Worm (Caenorhabditis elegans) whole organism, L1 larva: ENCODE measurements around the gene rab-6.1.

Source experiments
- alr-1 ChIP-seq: fragments of 200-800 bp; sonication (Bioruptor generic); optimal IDR thresholded peaks from 2 replicates; lab custom pipeline; 2018; ENCODE audit warnings: borderline replicate concordance, mild to moderate bottlenecking, missing genetic modification characterization, missing compliant biosample characterization
- aly-2 ChIP-seq: fragments of 150-350 bp; optimal IDR thresholded peaks from 2 replicates; lab custom pipeline; 2014; ENCODE audit warnings: missing biosample characterization, missing genetic modification characterization
- blmp-1 ChIP-seq: fragments of 150-350 bp; optimal IDR thresholded peaks from 2 replicates; lab custom pipeline; 2014; ENCODE audit warnings: missing biosample characterization, missing genetic modification characterization
- ceh-88 ChIP-seq: fragments of 200-800 bp; sonication (Bioruptor generic); IDR thresholded peaks from 2 replicates; pipeline ENCODE4 v1.3.6; 2022; ENCODE audit warnings: missing genetic modification characterization, missing compliant biosample characterization
- ceh-90 ChIP-seq: sonication (generic microtip); optimal IDR thresholded peaks from 2 replicates; lab custom pipeline; 2016; ENCODE audit warnings: missing genetic modification characterization, missing compliant biosample characterization
- dsc-1 ChIP-seq: sonication (generic microtip); optimal IDR thresholded peaks from 2 replicates; lab custom pipeline; 2016; ENCODE audit warnings: mild to moderate bottlenecking, missing genetic modification characterization, missing compliant biosample characterization
- efl-1 ChIP-seq, 4 experiments: fragments of 150-350 bp; optimal IDR thresholded peaks in 3 of 4; peaks in 1 of 4; 1 replicate in 1 of 4; 2 replicates in 3 of 4; lab custom pipeline; 2014; ENCODE audit warnings: missing biosample characterization in 2 of 4, missing genetic modification characterization in 2 of 4, missing genetic modification reagents in 2 of 4
- elt-3 ChIP-seq, 6 experiments: fragments of 150-350 bp in 1 of 6; sonication (generic microtip); optimal IDR thresholded peaks; 2 replicates each; lab custom pipeline; 2017 to 2018; ENCODE audit warnings: missing biosample characterization in 6 of 6, missing genetic modification characterization in 6 of 6, inconsistent platforms in 1 of 6
- fkh-10 ChIP-seq: sonication (generic microtip); optimal IDR thresholded peaks from 2 replicates; lab custom pipeline; 2017; ENCODE audit warnings: missing biosample characterization, missing genetic modification reagents, missing genetic modification characterization
- fkh-8 ChIP-seq: sonication (generic microtip); optimal IDR thresholded peaks from 2 replicates; lab custom pipeline; 2016; ENCODE audit warnings: mild to moderate bottlenecking, missing genetic modification characterization, missing compliant biosample characterization
- irx-1 ChIP-seq: sonication (generic microtip); optimal IDR thresholded peaks from 2 replicates; lab custom pipeline; 2016; ENCODE audit warnings: missing genetic modification characterization, missing compliant biosample characterization
- lin-13 ChIP-seq: fragments of 150-350 bp; optimal IDR thresholded peaks from 2 replicates; lab custom pipeline; 2014; ENCODE audit warnings: missing biosample characterization, missing genetic modification reagents, missing genetic modification characterization
- lin-14 ChIP-seq: fragments of 200-800 bp; sonication (Bioruptor generic); optimal IDR thresholded peaks from 2 replicates; lab custom pipeline; 2018; ENCODE audit warnings: mild to moderate bottlenecking, missing genetic modification characterization, moderate library complexity, missing compliant biosample characterization
- lin-15B ChIP-seq: fragments of 150-350 bp; sonication (generic microtip); optimal IDR thresholded peaks from 3 replicates; lab custom pipeline; 2014; ENCODE audit warnings: missing biosample characterization, missing genetic modification characterization
- lin-35 ChIP-seq, 2 experiments: fragments of 150-350 bp; optimal IDR thresholded peaks; 2 replicates each; lab custom pipeline; 2014; ENCODE audit warnings: missing biosample characterization in 2 of 2, missing genetic modification characterization in 2 of 2, missing genetic modification reagents in 2 of 2
- lin-39 ChIP-seq: fragments of 150-350 bp; optimal IDR thresholded peaks from 2 replicates; lab custom pipeline; 2014; ENCODE audit warnings: missing biosample characterization, missing genetic modification reagents, missing genetic modification characterization
- mdl-1 ChIP-seq, 2 experiments: fragments of 150-350 bp; optimal IDR thresholded peaks; 2 replicates each; lab custom pipeline; 2014 to 2017; ENCODE audit warnings: missing biosample characterization in 2 of 2, missing genetic modification characterization in 2 of 2, inconsistent platforms in 1 of 2
- mef-2 ChIP-seq: fragments of 150-350 bp; optimal IDR thresholded peaks from 2 replicates; lab custom pipeline; 2014; ENCODE audit warnings: missing biosample characterization, missing genetic modification characterization
- mep-1 ChIP-seq: fragments of 150-350 bp; optimal IDR thresholded peaks from 2 replicates; lab custom pipeline; 2014; ENCODE audit warnings: missing biosample characterization, missing genetic modification characterization
- nhr-19 ChIP-seq: fragments of 200-800 bp; sonication (Bioruptor generic); conservative IDR thresholded peaks from 2 replicates; pipeline ENCODE4 v1.3.6; 2022; ENCODE audit warnings: missing genetic modification characterization, missing compliant biosample characterization
- nhr-71 ChIP-seq: sonication (generic microtip); optimal IDR thresholded peaks from 2 replicates; lab custom pipeline; 2016; ENCODE audit warnings: mild to moderate bottlenecking, missing genetic modification characterization, moderate library complexity, missing compliant biosample characterization
- nhr-77 ChIP-seq: fragments of 150-350 bp; optimal IDR thresholded peaks from 2 replicates; lab custom pipeline; 2014; ENCODE audit warnings: missing biosample characterization, missing genetic modification characterization
- nhr-84 ChIP-seq: sonication (generic microtip); optimal IDR thresholded peaks from 2 replicates; lab custom pipeline; 2017; ENCODE audit warnings: missing biosample characterization, missing genetic modification characterization
- nhr-90 ChIP-seq: sonication (generic microtip); optimal IDR thresholded peaks from 2 replicates; lab custom pipeline; 2016; ENCODE audit warnings: mild to moderate bottlenecking, missing genetic modification characterization, missing compliant biosample characterization; ENCODE audit not compliant: poor library complexity
- pag-3 ChIP-seq: sonication (generic microtip); optimal IDR thresholded peaks from 2 replicates; lab custom pipeline; 2017; ENCODE audit warnings: missing genetic modification characterization, mild to moderate bottlenecking, missing compliant biosample characterization, antibody characterized with exemption, borderline replicate concordance; ENCODE audit not compliant: insufficient read depth
- pax-3 ChIP-seq: fragments of 200-800 bp; sonication (Bioruptor generic); optimal IDR thresholded peaks from 2 replicates; lab custom pipeline; 2018; ENCODE audit warnings: mild to moderate bottlenecking, missing genetic modification characterization, moderate library complexity, missing compliant biosample characterization
- skn-1 ChIP-seq: fragments of 150-350 bp; optimal IDR thresholded peaks from 2 replicates; lab custom pipeline; 2014; ENCODE audit warnings: missing biosample characterization, missing genetic modification characterization
- snu-23 ChIP-seq: sonication (generic microtip); optimal IDR thresholded peaks from 2 replicates; lab custom pipeline; 2016; ENCODE audit warnings: missing genetic modification characterization, missing compliant biosample characterization
- sup-37 ChIP-seq: fragments of 200-800 bp; sonication (Bioruptor generic); optimal IDR thresholded peaks from 2 replicates; lab custom pipeline; 2018; ENCODE audit warnings: mild to moderate bottlenecking, missing genetic modification characterization, missing compliant biosample characterization
- swsn-7 ChIP-seq: sonication (generic microtip); optimal IDR thresholded peaks from 2 replicates; lab custom pipeline; 2016; ENCODE audit warnings: missing genetic modification characterization, missing compliant biosample characterization
- unc-86 ChIP-seq: sonication (generic microtip); optimal IDR thresholded peaks from 2 replicates; lab custom pipeline; 2016; ENCODE audit warnings: missing genetic modification characterization, missing compliant biosample characterization
- unc-98 ChIP-seq: fragments of 200-800 bp; sonication (Bioruptor generic); IDR thresholded peaks from 2 replicates; pipeline ENCODE4 v1.3.6; 2022; ENCODE audit warnings: missing genetic modification characterization, missing compliant biosample characterization
- vab-15 ChIP-seq: sonication (generic microtip); optimal IDR thresholded peaks from 2 replicates; lab custom pipeline; 2017; ENCODE audit warnings: missing genotype, mild to moderate bottlenecking, missing genetic modification characterization, missing compliant biosample characterization
- zag-1 ChIP-seq: fragments of 150-350 bp; optimal IDR thresholded peaks from 2 replicates; lab custom pipeline; 2014; ENCODE audit warnings: missing biosample characterization, missing genetic modification characterization
- zip-4 ChIP-seq: fragments of 200-800 bp; sonication (Bioruptor generic); optimal IDR thresholded peaks from 2 replicates; lab custom pipeline; 2018; ENCODE audit warnings: mild to moderate bottlenecking, missing genetic modification characterization, moderate library complexity, missing compliant biosample characterization
- ztf-11 ChIP-seq, 2 experiments: sonication (generic microtip); optimal IDR thresholded peaks; 2 replicates each; lab custom pipeline; 2016 to 2017; ENCODE audit warnings: missing genetic modification characterization in 2 of 2, missing biosample characterization in 1 of 2, missing compliant biosample characterization in 1 of 2

rab-6.1 gene

ce11 chrIII:8981847-8982479, 23.8 kb downstream of the rab-6.1 start, which contains the start of gene pde-2 (continued):
- TF ChIP-seq lin-35 (GFP tag; optimal IDR thresholded peaks at IDR 0.05; lab: Kevin White, UChicago) (peak; percentile 8 to 45), irx-1 (tag; lab: Kevin White, UChicago) (no peak), nhr-90 (tag; lab: Kevin White, UChicago) (no peak), fkh-10 (GFP tag; lab: Kevin White, UChicago) (peak; percentile 63), nhr-77 (tag; lab: Kevin White, UChicago) (no peak), lin-13 (GFP tag; lab: Kevin White, UChicago) (no peak), elt-3 (tag; optimal IDR thresholded peaks at IDR 0.05; lab: Kevin White, UChicago) (no peak), swsn-7 (tag; lab: Kevin White, UChicago) (peak; percentile 51), zip-4 (GFP tag; lab: Kevin White, UChicago) (no peak), mdl-1 (tag; optimal IDR thresholded peaks at IDR 0.05; lab: Kevin White, UChicago) (peak in 1 of 2 experiments; percentile 32)

ce11 chrIII:8980892-8981291, 24.9 kb downstream of the rab-6.1 start:
- TF ChIP-seq ztf-11 (tag; optimal IDR thresholded peaks at IDR 0.05; lab: Kevin White, UChicago) (no peak), lin-15B (tag; lab: Kevin White, UChicago) (no peak), alr-1 (tag; lab: Kevin White, UChicago) (no peak), aly-2 (no peak), sup-37 (no peak), unc-98 (GFP tag; lab: Robert Waterston, UW) (no peak), zag-1 (tag; lab: Kevin White, UChicago) (no peak), fkh-8 (no peak), ceh-88 (GFP tag; lab: Robert Waterston, UW) (no peak), nhr-19 (GFP tag; lab: Robert Waterston, UW) (no peak), snu-23 (GFP tag; lab: Kevin White, UChicago) (no peak), nhr-84 (tag; lab: Kevin White, UChicago) (no peak), irx-1 (tag; lab: Kevin White, UChicago) (no peak)

DNA sequence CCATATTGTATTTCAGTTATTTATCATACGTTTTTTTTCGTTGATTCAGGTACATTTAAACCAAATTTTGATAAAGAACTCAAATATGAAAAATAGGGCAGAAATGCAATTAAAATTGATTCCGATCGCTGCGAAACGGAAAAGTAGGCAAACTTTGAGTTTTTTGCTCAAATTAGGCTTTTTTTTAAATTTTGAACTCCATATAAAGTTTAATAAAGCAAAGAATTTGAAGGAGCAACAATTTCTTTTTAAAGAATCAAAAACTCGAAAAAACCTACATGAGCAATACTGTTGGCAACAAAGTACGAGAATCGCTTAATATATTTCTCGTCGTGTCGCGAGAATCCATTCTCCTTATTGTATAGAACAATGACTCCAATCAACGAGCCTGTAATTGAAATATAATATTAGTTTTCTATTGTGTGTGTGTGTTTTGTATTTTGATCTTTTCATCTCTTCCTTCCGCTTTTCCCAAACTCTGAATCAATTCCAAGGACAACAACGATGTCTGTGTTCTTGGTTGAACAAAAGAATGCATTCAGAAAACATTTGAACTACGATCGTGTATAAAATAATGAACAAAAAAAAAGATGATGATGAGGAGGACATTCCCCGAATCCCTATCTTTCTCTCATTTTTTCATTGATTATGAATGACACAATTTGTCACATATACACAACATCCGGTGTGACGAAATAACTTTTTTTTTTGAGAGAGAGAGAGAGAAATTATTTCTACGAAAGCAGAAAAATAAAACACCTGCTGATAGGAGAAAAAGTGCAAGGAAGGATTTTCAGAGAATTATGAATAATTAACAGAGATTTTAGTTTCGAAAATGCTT, 27.0 kb downstream of the rab-6.1 start:
- TF ChIP-seq vab-15 (tag; lab: Kevin White, UChicago) (no peak), efl-1 (optimal IDR thresholded peaks at IDR 0.05; lab: Kevin White, UChicago) (no peak), efl-1 (GFP tag; optimal IDR thresholded peaks at IDR 0.05 in 1 of 2; lab: Kevin White, UChicago) (peak in 1 of 2 experiments; percentile 75), unc-86 (tag; lab: Kevin White, UChicago) (peak; percentile 16), dsc-1 (tag; lab: Kevin White, UChicago) (peak; percentile 25), swsn-7 (tag; lab: Kevin White, UChicago) (no peak), lin-14 (GFP tag; lab: Kevin White, UChicago) (peak; percentile 47), nhr-71 (peak; percentile 61), mef-2 (tag; lab: Kevin White, UChicago) (no peak), mep-1 (tag; lab: Kevin White, UChicago) (peak; percentile 13), nhr-90 (tag; lab: Kevin White, UChicago) (peak; percentile 20), skn-1 (tag; lab: Kevin White, UChicago) (peak; percentile 18), blmp-1 (tag; lab: Kevin White, UChicago) (peak; percentile 17), fkh-8 (peak; percentile 53)

- TF ChIP-seq nhr-71: peak; percentile 19
- no peak for TF ChIP-seq pag-3 (tag; lab: Kevin White, UChicago)
- TF ChIP-seq lin-39 (tag; lab: Kevin White, UChicago): no peak
- no peak for TF ChIP-seq pax-3 (tag; lab: Kevin White, UChicago)
- TF ChIP-seq ceh-90: no peak
- TF ChIP-seq blmp-1 (tag; lab: Kevin White, UChicago): peak; percentile 28
Measured at ce11 chrIII:8974835-8975234, 30.9 kb downstream of the rab-6.1 start.
